Worm (Caenorhabditis elegans): ENCODE data around the gene Y69A2AR.12.

ce11 chrIV:2613011-2613503, 44.6 kb downstream of the Y69A2AR.12 start, which contains the start of gene Y69A2AR.28:
- no peak for TF ChIP-seq dmd-9 (GFP tag; IDR thresholded peaks at IDR 0.05)
- TF ChIP-seq lsy-2 (tag; optimal IDR thresholded peaks at IDR 0.05): no peak
- no peak for TF ChIP-seq saeg-2 (GFP tag; IDR thresholded peaks at IDR 0.05)

Measured in whole organism, L4 larva.